Fruit fly (Drosophila melanogaster): ENCODE data around the gene D2hgdh.

Gene D2hgdh

dm6 chrX:2104365-2104764, 36.9 kb upstream of the D2hgdh start:
- no peak for TF ChIP-seq slou (GFP tag; optimal IDR thresholded peaks at IDR 0.05)
- peak; percentile 68 for TF ChIP-seq sd (tag; optimal IDR thresholded peaks at IDR 0.05)
- no peak for TF ChIP-seq pita (GFP tag; optimal IDR thresholded peaks at IDR 0.05)
- TF ChIP-seq CG31224 (GFP tag; IDR thresholded peaks at IDR 0.05): no peak
- peak; percentile 59 for TF ChIP-seq CG12769 (tag; optimal IDR thresholded peaks at IDR 0.05)
- no peak for TF ChIP-seq CG17186 (GFP tag; optimal IDR thresholded peaks at IDR 0.05)

DNA sequence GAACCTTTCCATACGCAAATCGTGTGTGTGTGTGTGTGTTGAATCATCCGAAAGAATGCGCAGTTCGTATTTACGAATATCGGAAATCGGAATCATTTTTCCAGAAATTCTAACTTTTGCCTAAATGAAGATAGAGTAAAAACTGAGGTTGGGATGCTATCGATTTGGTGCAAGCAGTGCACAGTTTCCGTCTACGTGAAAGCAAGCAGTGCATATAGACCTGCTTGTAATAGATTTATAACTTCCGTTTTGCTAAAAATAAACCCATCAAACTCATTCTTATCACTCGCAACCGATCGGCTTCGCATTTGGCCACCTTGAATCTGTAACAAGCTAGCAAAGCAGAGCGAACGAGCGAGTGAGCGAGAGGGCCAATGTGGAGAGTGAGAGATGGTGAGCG, 34.9 kb upstream of the D2hgdh start:
- no peak for TF ChIP-seq CG18619 (GFP tag; optimal IDR thresholded peaks at IDR 0.05)
- TF ChIP-seq HLH4C (GFP tag; IDR thresholded peaks at IDR 0.05; ENCODE audit: partially characterized antibody): no peak
- peak; percentile 8 for TF ChIP-seq CG13296 (GFP tag; optimal IDR thresholded peaks at IDR 0.05)
- TF ChIP-seq Max (GFP tag; optimal IDR thresholded peaks at IDR 0.05): no peak
- no peak for TF ChIP-seq CG10959 (GFP tag; IDR thresholded peaks at IDR 0.05)
- no peak for TF ChIP-seq kah (GFP tag; optimal IDR thresholded peaks at IDR 0.05)
- no peak for TF ChIP-seq CG7928 (GFP tag; optimal IDR thresholded peaks at IDR 0.05)
- TF ChIP-seq pros (GFP tag; optimal IDR thresholded peaks at IDR 0.05): no peak
- TF ChIP-seq otp (GFP tag; IDR thresholded peaks at IDR 0.05): no peak
- TF ChIP-seq HmgD (GFP tag; optimal IDR thresholded peaks at IDR 0.05): no peak
- peak; percentile 35 for TF ChIP-seq Deaf1 (tag; optimal IDR thresholded peaks at IDR 0.05)
- TF ChIP-seq mirr (GFP tag; optimal IDR thresholded peaks at IDR 0.05): peak; percentile 12
- no peak for TF ChIP-seq CG34376 (GFP tag; optimal IDR thresholded peaks at IDR 0.05)
- TF ChIP-seq Myb (GFP tag; optimal IDR thresholded peaks at IDR 0.05): no peak
- TF ChIP-seq CG17361 (GFP tag; IDR thresholded peaks at IDR 0.05): 0 out of 3 replicates have a peak, but pooled peaks have one; percentile 30
- peak; percentile 13 for TF ChIP-seq stwl (tag; optimal IDR thresholded peaks at IDR 0.05)
- no peak for TF ChIP-seq hkb (optimal IDR thresholded peaks at IDR 0.05)
- no peak for TF ChIP-seq hkb (GFP tag; IDR thresholded peaks at IDR 0.05)
- TF ChIP-seq CG8290 (GFP tag; optimal IDR thresholded peaks at IDR 0.05): peak; percentile 89
- peak in 1 of 2 experiments; percentile 46 for TF ChIP-seq CG8290 (tag; optimal IDR thresholded peaks at IDR 0.05)
- no peak for TF ChIP-seq seq (GFP tag; IDR thresholded peaks at IDR 0.05)
- TF ChIP-seq CG6683 (GFP tag; optimal IDR thresholded peaks at IDR 0.05): no peak
- no peak for TF ChIP-seq CG13424 (tag; optimal IDR thresholded peaks at IDR 0.05)
- TF ChIP-seq Med (GFP tag): peak; percentile 84
- TF ChIP-seq Fer3 (tag; optimal IDR thresholded peaks at IDR 0.05): peak; percentile 12
- TF ChIP-seq CG1832 (GFP tag; optimal IDR thresholded peaks at IDR 0.05): peak; percentile 14
- TF ChIP-seq btn (GFP tag; optimal IDR thresholded peaks at IDR 0.05): no peak
- peak; percentile 24; the same call in 1 of the 2 replicates for TF ChIP-seq onecut (GFP tag; IDR thresholded peaks at IDR 0.05)
- TF ChIP-seq CG11723 (GFP tag; optimal IDR thresholded peaks at IDR 0.05): no peak
- TF ChIP-seq Eip74EF (GFP tag; optimal IDR thresholded peaks at IDR 0.05): peak in 1 of 2 experiments; percentile 44
- TF ChIP-seq CG13775 (GFP tag; optimal IDR thresholded peaks at IDR 0.05): peak; percentile 3
- peak; percentile 6 for TF ChIP-seq Meics (GFP tag; optimal IDR thresholded peaks at IDR 0.05)
- no peak for TF ChIP-seq CG6765 (GFP tag; optimal IDR thresholded peaks at IDR 0.05)
- TF ChIP-seq Ets97D (GFP tag; optimal IDR thresholded peaks at IDR 0.05): peak; percentile 79
- no peak for TF ChIP-seq CG10462 (GFP tag; optimal IDR thresholded peaks at IDR 0.05)
- TF ChIP-seq Oli (tag; optimal IDR thresholded peaks at IDR 0.05): no peak
- no peak for TF ChIP-seq D (optimal IDR thresholded peaks at IDR 0.05)
- TF ChIP-seq D (GFP tag; optimal IDR thresholded peaks at IDR 0.05): no peak
- TF ChIP-seq Sin3A (optimal IDR thresholded peaks at IDR 0.05): no peak
- no peak for TF ChIP-seq CG15073 (GFP tag; optimal IDR thresholded peaks at IDR 0.05)
- no peak for TF ChIP-seq gsb-n (tag; optimal IDR thresholded peaks at IDR 0.05)
- TF ChIP-seq CG3847 (GFP tag; IDR thresholded peaks at IDR 0.05): 0 out of 2 replicates have a peak, but pooled peaks have one; percentile 22
- no peak for TF ChIP-seq CG11696 (GFP tag; IDR thresholded peaks at IDR 0.05)
- TF ChIP-seq crol (GFP tag; IDR thresholded peaks at IDR 0.05): peak; percentile 28; the same call in 1 of the 2 replicates
- no peak for TF ChIP-seq GATAe (GFP tag; conservative IDR thresholded peaks at IDR 0.05)
